Worm (Caenorhabditis elegans): ENCODE data around the gene B0310.3.

The B0310.3 gene

ce11 chrX:465931-466330 is 54.9 kb downstream of the B0310.3 start:
- TF ChIP-seq T22C8.4 (GFP tag; IDR thresholded peaks at IDR 0.05) (0 out of 2 replicates have a peak, but pooled peaks have one; percentile 9), klf-2 (GFP tag; conservative IDR thresholded peaks at IDR 0.05) (peak; percentile 57; the same call in 1 of the 2 replicates), ztf-23 (GFP tag; IDR thresholded peaks at IDR 0.05) (0 out of 2 replicates have a peak, but pooled peaks have one; percentile 47), flt-1 (GFP tag; IDR thresholded peaks at IDR 0.05) (0 out of 2 replicates have a peak, but pooled peaks have one; percentile 43), ztf-29 (GFP tag; IDR thresholded peaks at IDR 0.05) (peak; percentile 22; the same call in 1 of the 2 replicates), ref-1 (GFP tag; conservative IDR thresholded peaks at IDR 0.05) (peak; percentile 49; the same call in 1 of the 2 replicates), tab-1 (GFP tag; IDR thresholded peaks at IDR 0.05) (peak; percentile 54; the same call in 1 of the 2 replicates)

ce11 chrX:461623-462022 is 59.2 kb downstream of the B0310.3 start:
- no peak for TF ChIP-seq T22C8.4 (GFP tag; IDR thresholded peaks at IDR 0.05)
- 0 out of 2 replicates have a peak, but pooled peaks have one; percentile 40 for TF ChIP-seq tab-1 (GFP tag; IDR thresholded peaks at IDR 0.05)

All from whole organism, midembryonic.